Worm (Caenorhabditis elegans): Measurements from ENCODE around the gene gcs-1.
A peak's percentile ranks its signal among the peaks of the same experiment; 100 is the strongest.

gcs-1 gene

ce11 chrII:9021625-9022024 is 16.5 kb downstream of the gcs-1 start:
- TF ChIP-seq nhr-11 (tag; optimal IDR thresholded peaks at IDR 0.05) (no peak), ztf-4 (tag; optimal IDR thresholded peaks at IDR 0.05) (no peak), ztf-11 (tag; optimal IDR thresholded peaks at IDR 0.05) (no peak), nhr-25 (tag; optimal IDR thresholded peaks at IDR 0.05) (no peak), nhr-76 (tag; optimal IDR thresholded peaks at IDR 0.05) (no peak), sea-2 (GFP tag; optimal IDR thresholded peaks at IDR 0.05) (no peak), elt-2 (tag; optimal IDR thresholded peaks at IDR 0.05) (no peak), tbx-2 (tag; optimal IDR thresholded peaks at IDR 0.05) (no peak), nfya-1 (tag; optimal IDR thresholded peaks at IDR 0.05; ENCODE audit: insufficient read depth) (no peak), snpc-4 (tag; optimal IDR thresholded peaks at IDR 0.05) (no peak), jun-1 (tag; optimal IDR thresholded peaks at IDR 0.05) (no peak), nhr-43 (tag; optimal IDR thresholded peaks at IDR 0.05; ENCODE audit: poor library complexity, severe bottlenecking) (no peak), nhr-77 (tag; optimal IDR thresholded peaks at IDR 0.05) (no peak), mdl-1 (tag; optimal IDR thresholded peaks at IDR 0.05) (no peak), lin-39 (tag; optimal IDR thresholded peaks at IDR 0.05) (no peak), ZK546.5 (tag; optimal IDR thresholded peaks at IDR 0.05) (no peak)

DNA sequence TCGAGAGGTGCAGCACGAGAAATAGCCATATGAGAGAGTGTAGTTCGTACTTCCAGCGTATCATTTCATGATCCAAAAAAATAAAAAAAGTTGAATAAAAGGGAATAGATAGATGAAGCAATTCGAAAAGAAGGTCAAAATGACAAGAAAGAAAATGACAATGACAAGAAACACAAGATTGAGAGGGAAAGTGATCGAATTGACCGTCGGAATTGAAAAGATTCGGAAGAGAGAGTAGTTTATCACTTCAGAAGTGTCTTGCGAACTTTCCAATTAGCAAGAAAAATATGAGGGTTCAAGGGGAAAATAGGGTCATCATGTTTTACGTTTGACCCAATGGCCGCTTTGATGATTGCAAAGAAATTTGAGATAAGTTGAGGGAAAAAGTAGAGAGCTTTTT is 18.4 kb downstream of the gcs-1 start, which contains the start of gene dep-1:
TSS of gene dep-1 (minus strand) at position 95 of the 400 bp plus-strand sequence.
- no peak for TF ChIP-seq fkh-2 (tag; optimal IDR thresholded peaks at IDR 0.05)
- no peak for TF ChIP-seq nhr-67 (tag; optimal IDR thresholded peaks at IDR 0.05)
- TF ChIP-seq nhr-23 (tag; optimal IDR thresholded peaks at IDR 0.05): peak; percentile 57
- TF ChIP-seq ceh-9 (tag; optimal IDR thresholded peaks at IDR 0.05): no peak
- TF ChIP-seq ceh-16 (tag; optimal IDR thresholded peaks at IDR 0.05): no peak
- no peak for TF ChIP-seq nhr-11 (tag; optimal IDR thresholded peaks at IDR 0.05)
- peak; percentile 7 for TF ChIP-seq nhr-25 (tag; optimal IDR thresholded peaks at IDR 0.05)
- TF ChIP-seq elt-3 (tag; optimal IDR thresholded peaks at IDR 0.05): no peak

- TF ChIP-seq mdl-1 (tag; optimal IDR thresholded peaks at IDR 0.05): no peak
- no peak for TF ChIP-seq ceh-28 (tag; optimal IDR thresholded peaks at IDR 0.05)
- TF ChIP-seq ztf-4 (tag; optimal IDR thresholded peaks at IDR 0.05): no peak
- no peak for TF ChIP-seq nhr-67 (tag; optimal IDR thresholded peaks at IDR 0.05)
- no peak for TF ChIP-seq fkh-2 (tag; optimal IDR thresholded peaks at IDR 0.05)
- TF ChIP-seq eor-1 (tag; optimal IDR thresholded peaks at IDR 0.05): no peak
- no peak for TF ChIP-seq ceh-16 (tag; optimal IDR thresholded peaks at IDR 0.05)
- TF ChIP-seq lsy-12 (tag; optimal IDR thresholded peaks at IDR 0.05): no peak
- TF ChIP-seq nhr-11 (tag; optimal IDR thresholded peaks at IDR 0.05): no peak
Measured at ce11 chrII:9017628-9018027, 20.5 kb downstream of the gcs-1 start.

- no peak for TF ChIP-seq nhr-77 (tag; optimal IDR thresholded peaks at IDR 0.05)
- peak; percentile 43 for TF ChIP-seq nhr-11 (tag; optimal IDR thresholded peaks at IDR 0.05)
- TF ChIP-seq zag-1 (tag; optimal IDR thresholded peaks at IDR 0.05): no peak
Measured at ce11 chrII:9014877-9015505, 23.1 kb downstream of the gcs-1 start.

DNA sequence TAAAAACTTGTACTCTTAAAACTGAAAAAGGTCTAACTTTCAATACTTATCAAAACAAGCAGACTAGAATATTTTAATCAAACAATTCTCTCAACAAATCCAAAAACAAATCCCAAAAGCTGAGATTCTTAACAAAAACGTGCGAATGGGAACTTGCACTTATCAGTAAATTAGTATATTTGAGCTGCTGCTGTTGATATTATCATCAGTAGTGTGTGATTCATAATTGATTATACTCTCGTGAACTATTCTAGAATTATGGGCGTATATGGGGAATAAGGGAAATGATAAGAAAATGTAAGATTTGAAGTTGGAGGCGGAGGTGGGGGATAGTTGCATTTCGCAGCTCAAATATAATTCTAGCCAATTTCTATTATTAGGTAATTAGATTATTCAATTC is 23.9 kb downstream of the gcs-1 start:
- TF ChIP-seq pqm-1 (tag; optimal IDR thresholded peaks at IDR 0.05) (peak; percentile 13), ztf-4 (tag; optimal IDR thresholded peaks at IDR 0.05) (no peak), elt-2 (tag; optimal IDR thresholded peaks at IDR 0.05) (peak; percentile 34), nhr-237 (tag; optimal IDR thresholded peaks at IDR 0.05) (no peak), skn-1 (tag; optimal IDR thresholded peaks at IDR 0.05) (peak; percentile 39), mdl-1 (tag; optimal IDR thresholded peaks at IDR 0.05) (no peak), ceh-82 (tag; optimal IDR thresholded peaks at IDR 0.05) (no peak), tbx-2 (tag; optimal IDR thresholded peaks at IDR 0.05) (no peak), ztf-11 (tag; optimal IDR thresholded peaks at IDR 0.05) (no peak), nhr-67 (tag; optimal IDR thresholded peaks at IDR 0.05) (no peak)

DNA sequence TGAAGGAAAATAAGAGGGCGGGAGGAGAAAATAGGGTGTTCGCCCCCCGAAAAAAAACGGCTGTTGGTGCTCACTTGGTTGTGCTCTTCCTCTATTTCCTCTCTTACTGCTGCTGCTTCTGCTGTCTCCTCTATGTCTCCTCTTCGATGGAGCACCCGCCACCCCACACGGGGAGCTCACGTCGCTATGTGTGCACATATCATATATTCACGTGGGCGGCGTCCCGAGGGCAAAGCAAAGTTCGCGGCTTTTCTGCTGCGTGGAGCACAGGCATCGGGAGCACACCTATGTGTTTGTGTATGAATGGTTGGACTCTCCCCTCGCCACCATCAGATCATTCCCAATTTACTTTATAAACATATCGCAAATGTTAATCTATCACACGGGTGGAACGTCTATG is 24.8 kb downstream of the gcs-1 start:
- TF ChIP-seq ceh-16 (tag; optimal IDR thresholded peaks at IDR 0.05) (no peak), jun-1 (tag; optimal IDR thresholded peaks at IDR 0.05) (no peak), pha-4 (tag; optimal IDR thresholded peaks at IDR 0.05) (peak; percentile 73), nfya-1 (tag; optimal IDR thresholded peaks at IDR 0.05; ENCODE audit: insufficient read depth) (peak; percentile 52)
